Worm (Caenorhabditis elegans) whole organism, L2 larva: ENCODE data around the gene sru-15.

ENCODE experiments used
- C34F6.9 ChIP-seq: fragments of 150-350 bp; optimal IDR thresholded peaks from 2 replicates; lab custom pipeline; 2014; ENCODE audit warnings: missing biosample characterization, missing genetic modification characterization
- F13H6.1 ChIP-seq: sonication (generic microtip); optimal IDR thresholded peaks from 2 replicates; lab custom pipeline; 2016; ENCODE audit warnings: missing genetic modification characterization, missing compliant biosample characterization
- R02D3.7 ChIP-seq: fragments of 150-350 bp; optimal IDR thresholded peaks from 2 replicates; lab custom pipeline; 2014; ENCODE audit warnings: missing biosample characterization, missing genetic modification characterization
- alr-1 ChIP-seq: fragments of 150-350 bp; optimal IDR thresholded peaks from 2 replicates; lab custom pipeline; 2014; ENCODE audit warnings: missing biosample characterization, missing genetic modification characterization
- aly-2 ChIP-seq: fragments of 150-350 bp; optimal IDR thresholded peaks from 2 replicates; lab custom pipeline; 2014; ENCODE audit warnings: missing biosample characterization, missing genetic modification characterization
- blmp-1 ChIP-seq: sonication (generic microtip); optimal IDR thresholded peaks from 2 replicates; lab custom pipeline; 2017; ENCODE audit warnings: missing genetic modification characterization, mild to moderate bottlenecking, missing compliant biosample characterization, antibody characterized with exemption, moderate library complexity; ENCODE audit not compliant: insufficient read depth
- elt-3 ChIP-seq: sonication (generic microtip); optimal IDR thresholded peaks from 2 replicates; lab custom pipeline; 2017; ENCODE audit warnings: missing biosample characterization, missing genetic modification characterization
- fos-1 ChIP-seq: fragments of 150-350 bp; optimal IDR thresholded peaks from 2 replicates; lab custom pipeline; 2014; ENCODE audit warnings: missing biosample characterization, missing genetic modification characterization
- gmeb-1 ChIP-seq: fragments of 150-350 bp; optimal IDR thresholded peaks from 2 replicates; lab custom pipeline; 2014; ENCODE audit warnings: missing biosample characterization, missing genetic modification characterization
- lin-13 ChIP-seq: fragments of 150-350 bp; optimal IDR thresholded peaks from 2 replicates; lab custom pipeline; 2014; ENCODE audit warnings: missing biosample characterization, missing genetic modification reagents, missing genetic modification characterization
- lin-39 ChIP-seq: fragments of 150-350 bp; optimal IDR thresholded peaks from 2 replicates; lab custom pipeline; 2014; ENCODE audit warnings: missing biosample characterization, missing genetic modification reagents, missing genetic modification characterization
- lsy-2 ChIP-seq, 2 experiments: fragments of 150-350 bp in 1 of 2; sonication (generic microtip) in 1 of 2; optimal IDR thresholded peaks; 2 replicates each; lab custom pipeline; 2014 to 2017; ENCODE audit warnings: missing biosample characterization in 2 of 2, missing genetic modification characterization in 2 of 2
- mab-5 ChIP-seq: fragments of 150-350 bp; optimal IDR thresholded peaks from 2 replicates; lab custom pipeline; 2014; ENCODE audit warnings: missing biosample characterization, missing genetic modification characterization
- mbf-1 ChIP-seq: sonication (generic microtip); optimal IDR thresholded peaks from 2 replicates; lab custom pipeline; 2017; ENCODE audit warnings: missing biosample characterization, missing genetic modification characterization
- nhr-11 ChIP-seq: fragments of 150-350 bp; optimal IDR thresholded peaks from 2 replicates; lab custom pipeline; 2014; ENCODE audit warnings: missing biosample characterization, missing genetic modification characterization
- nhr-12 ChIP-seq: fragments of 150-350 bp; optimal IDR thresholded peaks from 2 replicates; lab custom pipeline; 2014; ENCODE audit warnings: missing biosample characterization, missing genetic modification characterization
- nhr-129 ChIP-seq: fragments of 150-350 bp; optimal IDR thresholded peaks from 2 replicates; lab custom pipeline; 2014; ENCODE audit warnings: missing biosample characterization, missing genetic modification characterization
- nhr-21 ChIP-seq: fragments of 150-350 bp; optimal IDR thresholded peaks from 2 replicates; lab custom pipeline; 2014; ENCODE audit warnings: missing biosample characterization, missing genetic modification characterization
- nhr-23 ChIP-seq: fragments of 150-350 bp; optimal IDR thresholded peaks from 2 replicates; lab custom pipeline; 2014; ENCODE audit warnings: missing biosample characterization, missing genetic modification reagents, missing genetic modification characterization
- nhr-237 ChIP-seq: fragments of 150-350 bp; optimal IDR thresholded peaks from 2 replicates; lab custom pipeline; 2014; ENCODE audit warnings: missing biosample characterization, missing genetic modification characterization
- nhr-25 ChIP-seq: fragments of 150-350 bp; sonication (generic microtip); optimal IDR thresholded peaks from 3 replicates; lab custom pipeline; 2014; ENCODE audit warnings: missing biosample characterization, missing genetic modification characterization
- nhr-6 ChIP-seq: fragments of 150-350 bp; optimal IDR thresholded peaks from 2 replicates; lab custom pipeline; 2014; ENCODE audit warnings: missing biosample characterization, missing genetic modification characterization
- nhr-77 ChIP-seq: fragments of 150-350 bp; optimal IDR thresholded peaks from 2 replicates; lab custom pipeline; 2014; ENCODE audit warnings: missing biosample characterization, missing genetic modification characterization
- peb-1 ChIP-seq: fragments of 150-350 bp; optimal IDR thresholded peaks from 2 replicates; lab custom pipeline; 2014; ENCODE audit warnings: missing biosample characterization, missing genetic modification characterization
- sem-4 ChIP-seq: fragments of 150-350 bp; optimal IDR thresholded peaks from 2 replicates; lab custom pipeline; 2014; ENCODE audit warnings: missing biosample characterization, missing genetic modification reagents, missing genetic modification characterization
- skn-1 ChIP-seq: sonication (generic microtip); optimal IDR thresholded peaks from 2 replicates; lab custom pipeline; 2017; ENCODE audit warnings: missing biosample characterization, missing genetic modification characterization
- sma-9 ChIP-seq, 2 experiments: fragments of 150-350 bp in 1 of 2; sonication (generic microtip) in 1 of 2; optimal IDR thresholded peaks; 2 replicates each; lab custom pipeline; 2014 to 2016; ENCODE audit warnings: missing genetic modification characterization in 2 of 2, mild to moderate bottlenecking in 1 of 2, missing biosample characterization in 1 of 2, missing compliant biosample characterization in 1 of 2, missing genetic modification reagents in 1 of 2, moderate library complexity in 1 of 2
- snpc-4 ChIP-seq: fragments of 150-350 bp; optimal IDR thresholded peaks from 2 replicates; lab custom pipeline; 2014; ENCODE audit warnings: missing biosample characterization, missing genetic modification characterization
- unc-39 ChIP-seq: fragments of 150-350 bp; optimal IDR thresholded peaks from 2 replicates; lab custom pipeline; 2014; ENCODE audit warnings: missing biosample characterization, missing genetic modification characterization
- unc-55 ChIP-seq: fragments of 150-350 bp; sonication (generic microtip); optimal IDR thresholded peaks from 3 replicates; lab custom pipeline; 2014; ENCODE audit warnings: missing biosample characterization, missing genetic modification reagents, missing genetic modification characterization
- zag-1 ChIP-seq: fragments of 150-350 bp; optimal IDR thresholded peaks from 2 replicates; lab custom pipeline; 2014; ENCODE audit warnings: missing biosample characterization, missing genetic modification characterization
- ztf-1 ChIP-seq: fragments of 200-800 bp; sonication (Bioruptor generic); conservative IDR thresholded peaks from 2 replicates; pipeline ENCODE4 v1.3.6; 2022; ENCODE audit warnings: missing genetic modification characterization, missing compliant biosample characterization
- ztf-11 ChIP-seq: sonication (generic microtip); optimal IDR thresholded peaks from 2 replicates; lab custom pipeline; 2017; ENCODE audit warnings: missing biosample characterization, missing genetic modification characterization
- ztf-4 ChIP-seq: fragments of 150-350 bp; optimal IDR thresholded peaks from 2 replicates; lab custom pipeline; 2014; ENCODE audit warnings: missing biosample characterization, missing genetic modification characterization

sru-15 gene

ce11 chrIV:17431287-17431686, 35.3 kb downstream of the sru-15 start, which contains the start of gene lact-6:
Gene lact-6, minus strand, starts transcription at chrIV:17431387.
- TF ChIP-seq nhr-25 (tag; lab: Kevin White, UChicago) (no peak), ztf-1 (GFP tag; lab: Robert Waterston, UW) (no peak), peb-1 (tag; lab: Kevin White, UChicago) (no peak), aly-2 (no peak), ztf-4 (tag; lab: Kevin White, UChicago) (no peak), unc-55 (GFP tag; lab: Kevin White, UChicago) (no peak), C34F6.9 (tag; lab: Kevin White, UChicago) (no peak), alr-1 (tag; lab: Kevin White, UChicago) (no peak), lin-13 (GFP tag; lab: Kevin White, UChicago) (no peak), lin-39 (tag; lab: Kevin White, UChicago) (no peak), sma-9 (GFP tag; optimal IDR thresholded peaks at IDR 0.05; lab: Kevin White, UChicago) (no peak), sma-9 (tag; optimal IDR thresholded peaks at IDR 0.05; lab: Kevin White, UChicago) (no peak), mbf-1 (no peak), zag-1 (tag; lab: Kevin White, UChicago) (no peak), mab-5 (tag; lab: Kevin White, UChicago) (no peak), nhr-237 (no peak)

- TF ChIP-seq ztf-11 (tag; lab: Kevin White, UChicago): no peak
- TF ChIP-seq fos-1: peak; percentile 53
Observed at ce11 chrIV:17432223-17432826, 36.3 kb downstream of the sru-15 start.

- no peak for TF ChIP-seq ztf-1 (GFP tag; lab: Robert Waterston, UW)
- TF ChIP-seq nhr-237: no peak
- no peak for TF ChIP-seq lin-39 (tag; lab: Kevin White, UChicago)
- no peak for TF ChIP-seq R02D3.7 (tag; lab: Kevin White, UChicago)
- no peak for TF ChIP-seq zag-1 (tag; lab: Kevin White, UChicago)
- TF ChIP-seq ztf-4 (tag; lab: Kevin White, UChicago): no peak
- no peak for TF ChIP-seq elt-3 (tag; lab: Kevin White, UChicago)
- no peak for TF ChIP-seq nhr-77 (tag; lab: Kevin White, UChicago)
- no peak for TF ChIP-seq alr-1 (tag; lab: Kevin White, UChicago)
- TF ChIP-seq F13H6.1 (tag; lab: Kevin White, UChicago): no peak
- no peak for TF ChIP-seq mbf-1
Observed at ce11 chrIV:17435228-17435627, 39.2 kb downstream of the sru-15 start.

ce11 chrIV:17436552-17436951, 40.5 kb downstream of the sru-15 start, which contains the start of gene gcy-27:
Gene gcy-27, minus strand, starts transcription at chrIV:17436652.
- no peak for TF ChIP-seq lin-39 (tag; lab: Kevin White, UChicago)
- no peak for TF ChIP-seq mbf-1
- TF ChIP-seq ztf-1 (GFP tag; lab: Robert Waterston, UW): no peak
- TF ChIP-seq blmp-1 (tag; lab: Kevin White, UChicago): no peak
- no peak for TF ChIP-seq nhr-11 (tag; lab: Kevin White, UChicago)
- TF ChIP-seq nhr-6 (tag; lab: Kevin White, UChicago): no peak

ce11 chrIV:17437038-17437437, 41.0 kb downstream of the sru-15 start, which contains the start of gene C06A12.8:
Gene C06A12.8, plus strand, starts transcription at chrIV:17437338.
- TF ChIP-seq ztf-1 (GFP tag; lab: Robert Waterston, UW) (no peak), sem-4 (tag; lab: Kevin White, UChicago) (no peak), lsy-2 (tag; optimal IDR thresholded peaks at IDR 0.05; lab: Kevin White, UChicago) (no peak)
- TF ChIP-seq, all 48 proteins: peak for 0

ce11 chrIV:17440001-17440400, 44.0 kb downstream of the sru-15 start, which contains the start of gene C06A12.19:
Gene C06A12.19, minus strand, starts transcription at chrIV:17440101.
- no peak for TF ChIP-seq lin-39 (tag; lab: Kevin White, UChicago)
- TF ChIP-seq nhr-12 (tag; lab: Kevin White, UChicago): no peak
- TF ChIP-seq nhr-21 (tag; lab: Kevin White, UChicago): no peak
- TF ChIP-seq nhr-25 (tag; lab: Kevin White, UChicago): no peak
- no peak for TF ChIP-seq lsy-2 (tag; optimal IDR thresholded peaks at IDR 0.05; lab: Kevin White, UChicago)
- TF ChIP-seq gmeb-1 (tag; lab: Kevin White, UChicago): no peak
- no peak for TF ChIP-seq nhr-129
- TF ChIP-seq nhr-23 (tag; lab: Kevin White, UChicago): no peak
- no peak for TF ChIP-seq skn-1
- TF ChIP-seq unc-39 (tag; lab: Kevin White, UChicago): no peak
- TF ChIP-seq snpc-4 (tag; lab: Kevin White, UChicago): no peak
